Worm (Caenorhabditis elegans): ENCODE data around the gene F55G7.5.

Gene F55G7.5

DNA sequence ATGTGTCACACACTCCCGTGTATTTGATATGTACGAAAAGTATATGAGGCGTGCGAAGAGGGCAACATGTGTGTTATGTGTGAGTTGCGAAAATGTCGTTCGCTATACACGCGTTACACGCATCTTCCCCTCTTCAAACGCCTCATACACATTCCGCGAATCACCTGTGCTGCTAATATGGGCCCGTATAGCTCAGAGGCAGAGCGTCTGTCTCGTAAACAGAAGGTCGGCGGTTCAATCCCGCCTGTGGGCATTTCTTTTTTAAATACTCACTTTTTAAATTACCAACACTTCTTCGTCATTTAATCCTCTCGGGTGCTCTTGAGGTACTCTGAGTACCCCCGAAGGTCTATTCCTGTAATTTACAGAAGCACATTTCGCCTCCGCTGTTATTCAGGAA, 5.2 kb downstream of the F55G7.5 start:
- TF ChIP-seq flt-1 (GFP tag; IDR thresholded peaks at IDR 0.05) (0 out of 2 replicates have a peak, but pooled peaks have one; percentile 32), T22C8.4 (GFP tag; IDR thresholded peaks at IDR 0.05) (no peak), med-1 (GFP tag; optimal IDR thresholded peaks at IDR 0.05; ENCODE audit: insufficient read depth) (no peak), tab-1 (GFP tag; IDR thresholded peaks at IDR 0.05) (0 out of 2 replicates have a peak, but pooled peaks have one; percentile 32)

DNA sequence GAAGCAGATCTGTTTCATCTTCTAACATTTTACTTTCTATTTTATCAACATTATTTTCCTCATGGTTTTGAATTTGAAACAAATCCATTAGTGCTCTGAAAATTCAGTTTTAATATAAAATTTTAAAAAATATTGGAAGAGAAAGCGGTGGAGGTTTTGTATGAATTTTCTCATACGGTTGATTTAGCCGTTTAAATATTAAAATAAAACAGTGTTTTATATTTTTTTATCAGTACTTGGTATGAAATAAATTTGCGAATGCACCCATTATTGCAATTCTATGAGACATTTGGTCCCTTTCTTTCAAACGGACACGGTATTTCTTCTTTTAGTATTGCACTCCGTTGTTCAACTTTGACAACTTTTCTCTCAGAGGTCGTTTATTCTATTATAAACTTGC, 7.2 kb downstream of the F55G7.5 start, which contains the start of gene dot-1.4:
TSS of gene dot-1.4 (minus strand) at position 101 of the 400 bp plus-strand sequence.
- no peak for TF ChIP-seq klf-2 (GFP tag; conservative IDR thresholded peaks at IDR 0.05)
- no peak for TF ChIP-seq ztf-29 (GFP tag; IDR thresholded peaks at IDR 0.05)
- TF ChIP-seq T22C8.4 (GFP tag; IDR thresholded peaks at IDR 0.05), result no peak
- no peak for TF ChIP-seq med-1 (GFP tag; optimal IDR thresholded peaks at IDR 0.05; ENCODE audit: insufficient read depth)
- no peak for TF ChIP-seq ref-1 (GFP tag; conservative IDR thresholded peaks at IDR 0.05)
- no peak for TF ChIP-seq tab-1 (GFP tag; IDR thresholded peaks at IDR 0.05)
- no peak for TF ChIP-seq flt-1 (GFP tag; IDR thresholded peaks at IDR 0.05)
- TF ChIP-seq cog-1 (tag; optimal IDR thresholded peaks at IDR 0.05), result no peak
- no peak for TF ChIP-seq ztf-23 (GFP tag; IDR thresholded peaks at IDR 0.05)

DNA sequence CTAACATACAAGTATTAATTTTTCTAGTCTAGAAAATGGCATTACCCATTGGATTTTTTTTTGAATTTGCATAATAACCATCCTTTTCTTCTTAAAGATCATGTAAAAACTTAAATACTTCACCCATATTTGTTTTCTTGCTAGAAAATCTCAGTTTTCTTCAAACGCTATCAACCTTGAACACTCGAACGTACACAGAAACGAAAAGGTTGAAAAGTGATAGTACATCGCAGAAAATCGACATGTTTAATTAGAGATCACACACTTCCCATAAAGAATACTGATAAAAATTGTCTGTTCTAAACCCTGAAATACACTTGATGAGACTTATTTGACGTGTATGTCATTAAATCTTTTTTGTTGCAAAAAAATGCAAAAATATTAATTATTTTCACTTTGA, 11.1 kb downstream of the F55G7.5 start, which contains the start of gene F55G7.4:
TSS of gene F55G7.4 (plus strand) at position 301 of the 400 bp plus-strand sequence.
- no peak for TF ChIP-seq flt-1 (GFP tag; IDR thresholded peaks at IDR 0.05)
- no peak for TF ChIP-seq med-1 (GFP tag; optimal IDR thresholded peaks at IDR 0.05; ENCODE audit: insufficient read depth)
- no peak for TF ChIP-seq cog-1 (tag; optimal IDR thresholded peaks at IDR 0.05)
- TF ChIP-seq ztf-23 (GFP tag; IDR thresholded peaks at IDR 0.05), result no peak
- no peak for TF ChIP-seq tab-1 (GFP tag; IDR thresholded peaks at IDR 0.05)
- no peak for TF ChIP-seq klf-2 (GFP tag; conservative IDR thresholded peaks at IDR 0.05)
- no peak for TF ChIP-seq ref-1 (GFP tag; conservative IDR thresholded peaks at IDR 0.05)
- no peak for TF ChIP-seq ztf-29 (GFP tag; IDR thresholded peaks at IDR 0.05)
- TF ChIP-seq T22C8.4 (GFP tag; IDR thresholded peaks at IDR 0.05), result no peak

- TF ChIP-seq tab-1 (GFP tag; IDR thresholded peaks at IDR 0.05) (no peak), T22C8.4 (GFP tag; IDR thresholded peaks at IDR 0.05) (no peak), cog-1 (tag; optimal IDR thresholded peaks at IDR 0.05) (no peak), klf-2 (GFP tag; conservative IDR thresholded peaks at IDR 0.05) (no peak), ztf-29 (GFP tag; IDR thresholded peaks at IDR 0.05) (no peak), flt-1 (GFP tag; IDR thresholded peaks at IDR 0.05) (no peak)
Measured at ce11 chrX:11925243-11925642, 13.5 kb downstream of the F55G7.5 start.

- TF ChIP-seq tab-1 (GFP tag; IDR thresholded peaks at IDR 0.05) (no peak), ztf-23 (GFP tag; IDR thresholded peaks at IDR 0.05) (no peak), cog-1 (tag; optimal IDR thresholded peaks at IDR 0.05) (no peak), med-1 (GFP tag; optimal IDR thresholded peaks at IDR 0.05; ENCODE audit: insufficient read depth) (no peak), ref-1 (GFP tag; conservative IDR thresholded peaks at IDR 0.05) (no peak), T22C8.4 (GFP tag; IDR thresholded peaks at IDR 0.05) (no peak), flt-1 (GFP tag; IDR thresholded peaks at IDR 0.05) (no peak), ztf-29 (GFP tag; IDR thresholded peaks at IDR 0.05) (no peak), klf-2 (GFP tag; conservative IDR thresholded peaks at IDR 0.05) (no peak)
Measured at ce11 chrX:11924158-11924557, 14.6 kb downstream of the F55G7.5 start, which contains the start of gene F55G7.1. Gene F55G7.1 (plus strand): TSS chrX:11924433.

DNA sequence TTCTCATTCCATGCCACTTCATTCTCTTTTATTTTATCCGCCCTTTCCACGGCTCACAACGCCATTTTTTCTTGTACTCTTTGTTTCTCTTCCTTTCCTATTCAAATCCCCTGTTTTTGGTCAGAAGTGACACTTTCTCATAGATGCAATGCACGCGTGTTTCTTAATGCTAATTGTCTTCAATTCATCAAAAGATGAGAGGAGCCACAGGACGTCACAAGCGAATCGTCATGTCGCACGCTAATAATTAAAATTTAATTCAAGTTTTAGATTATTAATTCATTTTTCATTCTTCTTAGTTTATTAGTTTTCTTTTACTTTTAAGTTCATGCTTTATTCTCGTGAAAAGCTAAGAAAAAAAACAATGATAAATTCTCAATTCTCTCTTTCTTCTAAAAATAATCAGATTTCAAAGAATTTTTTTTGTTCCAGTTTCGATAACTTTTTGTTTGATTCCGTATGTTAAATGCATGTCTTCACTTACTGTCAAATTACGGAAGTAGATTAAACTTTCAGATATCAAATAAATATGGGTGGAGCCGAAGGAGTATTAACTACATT, 17.9 kb downstream of the F55G7.5 start, which contains the start of gene Y62H9A.14:
TSS of gene Y62H9A.14 (plus strand) at position 511 of the 561 bp plus-strand sequence.
- TF ChIP-seq klf-2 (GFP tag; conservative IDR thresholded peaks at IDR 0.05) (no peak), flt-1 (GFP tag; IDR thresholded peaks at IDR 0.05) (no peak), ref-1 (GFP tag; conservative IDR thresholded peaks at IDR 0.05) (no peak), med-1 (GFP tag; optimal IDR thresholded peaks at IDR 0.05; ENCODE audit: insufficient read depth) (no peak), tab-1 (GFP tag; IDR thresholded peaks at IDR 0.05) (no peak), T22C8.4 (GFP tag; IDR thresholded peaks at IDR 0.05) (no peak), ztf-29 (GFP tag; IDR thresholded peaks at IDR 0.05) (no peak), cog-1 (tag; optimal IDR thresholded peaks at IDR 0.05) (no peak), ztf-23 (GFP tag; IDR thresholded peaks at IDR 0.05) (no peak)

DNA sequence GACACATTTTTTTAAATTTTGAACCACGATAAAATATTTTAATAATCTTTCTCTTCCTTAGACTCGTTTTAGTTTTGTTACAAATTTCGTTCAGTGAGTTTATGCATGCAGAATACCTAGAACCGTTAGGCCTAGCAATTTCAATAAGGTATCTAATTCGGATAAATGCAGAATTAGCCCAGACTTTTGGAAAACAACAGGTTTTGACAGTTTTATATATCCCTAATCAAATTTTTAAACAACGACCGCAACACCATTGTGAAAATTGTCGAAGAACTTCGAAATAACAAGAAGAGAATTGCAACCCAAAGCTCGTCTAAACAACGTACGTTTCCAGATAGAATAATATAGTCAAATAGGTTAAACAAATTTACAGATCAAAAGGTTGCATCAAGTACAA, 20.7 kb downstream of the F55G7.5 start, which contains the start of gene Y62H9A.16:
TSS of gene Y62H9A.16 (plus strand) at position 301 of the 400 bp plus-strand sequence.
- no peak for TF ChIP-seq flt-1 (GFP tag; IDR thresholded peaks at IDR 0.05)
- no peak for TF ChIP-seq cog-1 (tag; optimal IDR thresholded peaks at IDR 0.05)
- no peak for TF ChIP-seq ref-1 (GFP tag; conservative IDR thresholded peaks at IDR 0.05)
- no peak for TF ChIP-seq med-1 (GFP tag; optimal IDR thresholded peaks at IDR 0.05; ENCODE audit: insufficient read depth)
- no peak for TF ChIP-seq T22C8.4 (GFP tag; IDR thresholded peaks at IDR 0.05)
- no peak for TF ChIP-seq tab-1 (GFP tag; IDR thresholded peaks at IDR 0.05)
- TF ChIP-seq ztf-29 (GFP tag; IDR thresholded peaks at IDR 0.05), result no peak
- no peak for TF ChIP-seq ztf-23 (GFP tag; IDR thresholded peaks at IDR 0.05)
- no peak for TF ChIP-seq klf-2 (GFP tag; conservative IDR thresholded peaks at IDR 0.05)

- no peak for TF ChIP-seq ztf-29 (GFP tag; IDR thresholded peaks at IDR 0.05)
- no peak for TF ChIP-seq cog-1 (tag; optimal IDR thresholded peaks at IDR 0.05)
- TF ChIP-seq ztf-23 (GFP tag; IDR thresholded peaks at IDR 0.05), result no peak
- no peak for TF ChIP-seq tab-1 (GFP tag; IDR thresholded peaks at IDR 0.05)
- no peak for TF ChIP-seq T22C8.4 (GFP tag; IDR thresholded peaks at IDR 0.05)
- no peak for TF ChIP-seq med-1 (GFP tag; optimal IDR thresholded peaks at IDR 0.05; ENCODE audit: insufficient read depth)
- TF ChIP-seq ref-1 (GFP tag; conservative IDR thresholded peaks at IDR 0.05), result no peak
- no peak for TF ChIP-seq flt-1 (GFP tag; IDR thresholded peaks at IDR 0.05)
- no peak for TF ChIP-seq klf-2 (GFP tag; conservative IDR thresholded peaks at IDR 0.05)
Measured at ce11 chrX:11916705-11917104, 22.0 kb downstream of the F55G7.5 start, which contains the start of gene Y62H9A.13. Gene Y62H9A.13 (plus strand): TSS chrX:11917005.

- TF ChIP-seq T22C8.4 (GFP tag; IDR thresholded peaks at IDR 0.05) (no peak), cog-1 (tag; optimal IDR thresholded peaks at IDR 0.05) (no peak), tab-1 (GFP tag; IDR thresholded peaks at IDR 0.05) (no peak), klf-2 (GFP tag; conservative IDR thresholded peaks at IDR 0.05) (no peak), med-1 (GFP tag; optimal IDR thresholded peaks at IDR 0.05; ENCODE audit: insufficient read depth) (no peak), flt-1 (GFP tag; IDR thresholded peaks at IDR 0.05) (no peak), ref-1 (GFP tag; conservative IDR thresholded peaks at IDR 0.05) (no peak), ztf-23 (GFP tag; IDR thresholded peaks at IDR 0.05) (no peak)
Measured at ce11 chrX:11913824-11914223, 24.9 kb downstream of the F55G7.5 start, which contains the start of gene Y62H9A.12. Gene Y62H9A.12 (plus strand): TSS chrX:11914124.

Measured in whole organism, midembryonic.